Fruit fly (Drosophila melanogaster) whole organism, embryonic: ENCODE data around the gene eys.

Experiments used
- CG10267 ChIP-seq: fragments of 200-800 bp; sonication (Bioruptor generic); optimal IDR thresholded peaks from 2 replicates; lab custom pipeline; 2018; ENCODE audit warnings: missing biosample characterization, mild to moderate bottlenecking, missing genetic modification characterization, moderate library complexity
- CG3847 ChIP-seq: fragments of 200-800 bp; sonication (Bioruptor generic); IDR thresholded peaks from 2 replicates; pipeline ENCODE4 v1.3.6; 2022; ENCODE audit warnings: missing biosample characterization, missing genetic modification characterization
- CG8281 ChIP-seq: fragments of 200-800 bp; sonication (Bioruptor generic); optimal IDR thresholded peaks from 2 replicates; lab custom pipeline; 2018; ENCODE audit warnings: missing biosample characterization, mild to moderate bottlenecking, missing genetic modification characterization, moderate library complexity
- MESR4 ChIP-seq: fragments of 200-800 bp; sonication (Bioruptor generic); optimal IDR thresholded peaks from 2 replicates; lab custom pipeline; 2018; ENCODE audit warnings: missing biosample characterization, mild to moderate bottlenecking, missing genetic modification characterization, moderate library complexity
- Sox102F ChIP-seq: fragments of 200-800 bp; sonication (Bioruptor generic); optimal IDR thresholded peaks from 2 replicates; lab custom pipeline; 2018; ENCODE audit warnings: missing biosample characterization, mild to moderate bottlenecking, missing genetic modification characterization, moderate library complexity
- dimm ChIP-seq: fragments of 200-800 bp; sonication (Bioruptor generic); IDR thresholded peaks from 2 replicates; pipeline ENCODE4 v1.3.6; 2022; ENCODE audit warnings: missing biosample characterization, missing genetic modification characterization
- grau ChIP-seq: fragments of 200-800 bp; optimal IDR thresholded peaks from 3 replicates; lab custom pipeline; 2019; ENCODE audit warnings: missing biosample characterization, mild to moderate bottlenecking, missing genetic modification characterization, moderate library complexity
- pnt ChIP-seq: fragments of 200-800 bp; sonication (Bioruptor generic); optimal IDR thresholded peaks from 3 replicates; lab custom pipeline; 2016; ENCODE audit warnings: missing biosample characterization, missing genetic modification characterization
- psq ChIP-seq: fragments of 200-800 bp; sonication (Bioruptor generic); optimal IDR thresholded peaks from 2 replicates; lab custom pipeline; 2017; ENCODE audit warnings: missing biosample characterization, missing genetic modification characterization
- tap ChIP-seq: fragments of 200-800 bp; optimal IDR thresholded peaks from 3 replicates; lab custom pipeline; 2019; ENCODE audit warnings: missing biosample characterization, mild to moderate bottlenecking, missing genetic modification characterization, moderate library complexity

- no peak for TF ChIP-seq dimm (GFP tag; lab: Robert Waterston, UW)
- no peak for TF ChIP-seq psq (GFP tag; lab: Kevin White, UChicago)
- TF ChIP-seq tap (tag; lab: Kevin White, UChicago), result no peak
- no peak for TF ChIP-seq CG3847 (GFP tag; lab: Robert Waterston, UW)
- no peak for TF ChIP-seq grau (tag; lab: Kevin White, UChicago)
- no peak for TF ChIP-seq Sox102F (GFP tag; lab: Kevin White, UChicago)
- no peak for TF ChIP-seq CG8281 (tag; lab: Kevin White, UChicago)
- no peak for TF ChIP-seq MESR4 (GFP tag; lab: Kevin White, UChicago)
- no peak for TF ChIP-seq CG10267 (tag; lab: Kevin White, UChicago)
- no peak for TF ChIP-seq pnt (GFP tag; lab: Kevin White, UChicago)
Observed at dm6 chr2L:2390589-2390988, 79.1 kb downstream of the eys start, which contains the start of gene CG43750.
